Worm (Caenorhabditis elegans): ENCODE results near the gene B0244.9.
A peak's percentile ranks its signal among the peaks of the same experiment; 100 is the strongest.

DNA sequence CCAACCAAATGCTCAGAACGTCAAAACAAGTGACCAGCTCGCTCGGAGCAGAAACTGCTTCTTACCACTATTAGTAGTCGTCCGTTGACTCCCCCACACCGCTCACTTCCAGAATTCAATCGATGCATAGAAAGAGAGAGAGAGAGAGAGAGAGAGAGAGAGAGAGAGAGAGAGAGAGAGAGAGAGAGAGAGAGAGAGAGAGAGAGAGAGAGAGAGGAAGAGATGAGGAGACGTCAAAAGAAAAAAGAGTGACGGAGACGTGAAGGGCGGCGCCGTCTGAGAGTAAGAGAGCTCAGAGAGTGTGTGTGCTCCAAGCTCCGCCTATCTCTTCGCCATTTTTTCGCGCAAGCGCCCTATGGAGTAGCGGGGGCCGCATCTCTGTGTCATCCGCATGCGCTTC, 24.4 kb upstream of the B0244.9 start, which contains the start of gene ida-1:
- TF ChIP-seq ref-1 (GFP tag; conservative IDR thresholded peaks at IDR 0.05), result no peak
- no peak for TF ChIP-seq ztf-23 (GFP tag; IDR thresholded peaks at IDR 0.05)
- no peak for TF ChIP-seq flt-1 (GFP tag; IDR thresholded peaks at IDR 0.05)
- TF ChIP-seq T22C8.4 (GFP tag; IDR thresholded peaks at IDR 0.05), result peak; percentile 32; the same call in 1 of the 2 replicates

Measured in whole organism, midembryonic.